Worm (Caenorhabditis elegans) whole organism, L4 larva: ENCODE data around the gene aly-2.

Experiments used
- D1046.2 ChIP-seq: fragments of 200-800 bp; sonication (Bioruptor generic); IDR thresholded peaks from 2 replicates; pipeline ENCODE4 v1.3.6; 2022; ENCODE audit warnings: missing genetic modification characterization, missing compliant biosample characterization
- F26F4.8 ChIP-seq: fragments of 200-800 bp; sonication (Bioruptor generic); conservative IDR thresholded peaks from 2 replicates; pipeline ENCODE4 v1.3.6; 2022; ENCODE audit warnings: missing genetic modification characterization, missing compliant biosample characterization
- F37D6.2 ChIP-seq: sonication (generic microtip); optimal IDR thresholded peaks from 2 replicates; lab custom pipeline; 2016; ENCODE audit warnings: mild to moderate bottlenecking, missing genetic modification characterization, missing compliant biosample characterization
- T26A8.4 ChIP-seq: fragments of 200-800 bp; sonication (Bioruptor generic); IDR thresholded peaks from 2 replicates; pipeline ENCODE4 v1.3.6; 2022; ENCODE audit warnings: missing genetic modification characterization, missing compliant biosample characterization
- Y75B8A.6 ChIP-seq: fragments of 200-800 bp; sonication (Bioruptor generic); IDR thresholded peaks from 2 replicates; pipeline ENCODE4 v1.3.6; 2022; ENCODE audit warnings: missing genetic modification reagents, missing genetic modification characterization, missing compliant biosample characterization
- aha-1 ChIP-seq: fragments of 150-350 bp; peaks from one replicate; lab custom pipeline; 2014; ENCODE audit warnings: missing biosample characterization, missing genetic modification characterization
- aly-2 ChIP-seq: sonication (generic microtip); optimal IDR thresholded peaks from 2 replicates; lab custom pipeline; 2018; ENCODE audit warnings: missing biosample characterization, missing genetic modification characterization
- attf-4 ChIP-seq: sonication (generic microtip); optimal IDR thresholded peaks from 3 replicates; lab custom pipeline; 2017; ENCODE audit warnings: missing biosample characterization, missing genetic modification characterization
- ceh-20 ChIP-seq: fragments of 200-800 bp; sonication (Bioruptor generic); IDR thresholded peaks from 2 replicates; pipeline ENCODE4 v1.3.6; 2022; ENCODE audit warnings: missing genetic modification reagents, missing genetic modification characterization, missing compliant biosample characterization
- ceh-32 ChIP-seq: sonication (generic microtip); optimal IDR thresholded peaks from 2 replicates; lab custom pipeline; 2016; ENCODE audit warnings: mild to moderate bottlenecking, missing genetic modification characterization, missing compliant biosample characterization; ENCODE audit not compliant: poor library complexity
- ceh-44 ChIP-seq: fragments of 200-800 bp; sonication (Bioruptor generic); IDR thresholded peaks from 2 replicates; pipeline ENCODE4 v1.3.6; 2022; ENCODE audit warnings: missing genetic modification reagents, missing genetic modification characterization, missing compliant biosample characterization
- ceh-82 ChIP-seq: sonication (generic microtip); optimal IDR thresholded peaks from 2 replicates; lab custom pipeline; 2017; ENCODE audit warnings: missing biosample characterization, missing genetic modification characterization
- ces-1 ChIP-seq: fragments of 150-350 bp; sonication (generic microtip); optimal IDR thresholded peaks from 4 replicates; lab custom pipeline; 2014; ENCODE audit warnings: missing biosample characterization, missing genetic modification reagents, missing genetic modification characterization
- daf-16 ChIP-seq, 3 experiments: sonication (generic microtip); optimal IDR thresholded peaks; 2 replicates each; lab custom pipeline; 2016 to 2017; ENCODE audit warnings: missing genetic modification characterization in 3 of 3, missing genetic modification reagents in 3 of 3, mild to moderate bottlenecking in 2 of 3, missing compliant biosample characterization in 2 of 3, missing biosample characterization in 1 of 3, moderate library complexity in 1 of 3
- daf-19 ChIP-seq: fragments of 200-800 bp; sonication (Bioruptor generic); conservative IDR thresholded peaks from 2 replicates; pipeline ENCODE4 v1.3.6; 2022; ENCODE audit warnings: missing genetic modification characterization, missing compliant biosample characterization
- dmd-6 ChIP-seq: fragments of 200-800 bp; sonication (Bioruptor generic); IDR thresholded peaks from 2 replicates; pipeline ENCODE4 v1.3.6; 2022; ENCODE audit warnings: missing genetic modification reagents, missing genetic modification characterization, missing compliant biosample characterization
- dmd-8 ChIP-seq: fragments of 200-800 bp; sonication (Bioruptor generic); IDR thresholded peaks from 2 replicates; pipeline ENCODE4 v1.3.6; 2022; ENCODE audit warnings: missing genetic modification characterization, missing compliant biosample characterization
- fkh-10 ChIP-seq: fragments of 150-350 bp; optimal IDR thresholded peaks from 2 replicates; lab custom pipeline; 2014; ENCODE audit warnings: missing biosample characterization, missing genetic modification reagents, missing genetic modification characterization
- fos-1 ChIP-seq: fragments of 150-350 bp; optimal IDR thresholded peaks from 2 replicates; lab custom pipeline; 2014; ENCODE audit warnings: missing biosample characterization, missing genetic modification characterization
- gei-8 ChIP-seq: fragments of 200-800 bp; sonication (Bioruptor generic); optimal IDR thresholded peaks from 2 replicates; lab custom pipeline; 2018; ENCODE audit warnings: mild to moderate bottlenecking, missing genetic modification characterization, missing compliant biosample characterization
- hlh-11 ChIP-seq: fragments of 200-800 bp; sonication (Bioruptor generic); optimal IDR thresholded peaks from 2 replicates; lab custom pipeline; 2018; ENCODE audit warnings: mild to moderate bottlenecking, missing genetic modification characterization, missing compliant biosample characterization
- hmg-1.1 ChIP-seq: fragments of 200-800 bp; sonication (Bioruptor generic); IDR thresholded peaks from 2 replicates; pipeline ENCODE4 v1.3.6; 2022; ENCODE audit warnings: missing genetic modification reagents, missing genetic modification characterization, missing compliant biosample characterization
- lin-39 ChIP-seq: fragments of 150-350 bp; optimal IDR thresholded peaks from 2 replicates; lab custom pipeline; 2014; ENCODE audit warnings: missing biosample characterization, missing genetic modification reagents, missing genetic modification characterization
- lsy-2 ChIP-seq, 2 experiments: fragments of 150-350 bp in 1 of 2; sonication (generic microtip) in 1 of 2; optimal IDR thresholded peaks; 2 replicates each; lab custom pipeline; 2014 to 2017; ENCODE audit warnings: missing biosample characterization in 2 of 2, missing genetic modification characterization in 2 of 2
- madf-5 ChIP-seq, 2 experiments: fragments of 200-800 bp; sonication (Bioruptor generic); IDR thresholded peaks; 2 replicates each; pipeline ENCODE4 v1.3.6; 2022; ENCODE audit warnings: missing compliant biosample characterization in 2 of 2, missing genetic modification characterization in 2 of 2
- mep-1 ChIP-seq: fragments of 150-350 bp; sonication (generic microtip); optimal IDR thresholded peaks from 3 replicates; lab custom pipeline; 2014; ENCODE audit warnings: missing biosample characterization, missing genetic modification characterization
- nhr-237 ChIP-seq: sonication (generic microtip); optimal IDR thresholded peaks from 2 replicates; lab custom pipeline; 2017; ENCODE audit warnings: missing biosample characterization, missing genetic modification characterization
- nhr-28 ChIP-seq: fragments of 150-350 bp; optimal IDR thresholded peaks from 2 replicates; lab custom pipeline; 2014; ENCODE audit warnings: missing biosample characterization, missing genetic modification characterization
- nhr-41 ChIP-seq: fragments of 200-800 bp; sonication (Bioruptor generic); IDR thresholded peaks from 2 replicates; pipeline ENCODE4 v1.3.6; 2022; ENCODE audit warnings: missing genetic modification reagents, missing genetic modification characterization, missing compliant biosample characterization
- nhr-77 ChIP-seq: fragments of 150-350 bp; optimal IDR thresholded peaks from 2 replicates; lab custom pipeline; 2014; ENCODE audit warnings: missing biosample characterization, missing genetic modification characterization
- pha-4 ChIP-seq, 2 experiments: fragments of 150-350 bp in 1 of 2; fragments of 200-800 bp in 1 of 2; sonication (Bioruptor generic) in 1 of 2; IDR thresholded peaks in 1 of 2; optimal IDR thresholded peaks in 1 of 2; 2 replicates each; pipeline versions ENCODE4 v1.3.6 to Lab custom; 2014 to 2022; ENCODE audit warnings: missing genetic modification characterization in 2 of 2, missing genetic modification reagents in 2 of 2, missing biosample characterization in 1 of 2, missing compliant biosample characterization in 1 of 2
- php-3 ChIP-seq: fragments of 200-800 bp; sonication (Bioruptor generic); IDR thresholded peaks from 2 replicates; pipeline ENCODE4 v1.3.6; 2022; ENCODE audit warnings: missing genetic modification reagents, missing genetic modification characterization, missing compliant biosample characterization
- pqm-1 ChIP-seq: sonication (generic microtip); optimal IDR thresholded peaks from 2 replicates; lab custom pipeline; 2017; ENCODE audit warnings: missing biosample characterization, missing genetic modification characterization
- saeg-2 ChIP-seq: fragments of 200-800 bp; sonication (Bioruptor generic); IDR thresholded peaks from 2 replicates; pipeline ENCODE4 v1.3.6; 2022; ENCODE audit warnings: missing genetic modification reagents, missing genetic modification characterization, missing compliant biosample characterization
- spr-1 ChIP-seq: sonication (generic microtip); optimal IDR thresholded peaks from 2 replicates; lab custom pipeline; 2016; ENCODE audit warnings: mild to moderate bottlenecking, missing genetic modification characterization, missing compliant biosample characterization
- spr-3 ChIP-seq: fragments of 200-800 bp; sonication (Bioruptor generic); optimal IDR thresholded peaks from 2 replicates; lab custom pipeline; 2018; ENCODE audit warnings: mild to moderate bottlenecking, missing genetic modification characterization, missing compliant biosample characterization
- tag-97 ChIP-seq: fragments of 200-800 bp; sonication (Bioruptor generic); IDR thresholded peaks from 2 replicates; pipeline ENCODE4 v1.3.6; 2022; ENCODE audit warnings: missing genetic modification characterization, missing compliant biosample characterization
- tra-1 ChIP-seq: fragments of 200-800 bp; sonication (Bioruptor generic); IDR thresholded peaks from 2 replicates; pipeline ENCODE4 v1.3.6; 2022; ENCODE audit warnings: missing genetic modification reagents, missing genetic modification characterization, missing compliant biosample characterization
- zip-11 ChIP-seq: fragments of 200-800 bp; sonication (Bioruptor generic); IDR thresholded peaks from 2 replicates; pipeline ENCODE4 v1.3.6; 2022; ENCODE audit warnings: missing genetic modification characterization, missing compliant biosample characterization
- zip-2 ChIP-seq: fragments of 150-350 bp; optimal IDR thresholded peaks from 2 replicates; lab custom pipeline; 2014; ENCODE audit warnings: missing biosample characterization, missing genetic modification characterization
- ztf-11 ChIP-seq: fragments of 150-350 bp; optimal IDR thresholded peaks from 2 replicates; lab custom pipeline; 2014; ENCODE audit warnings: missing biosample characterization, missing genetic modification characterization
- ztf-7 ChIP-seq: fragments of 150-350 bp; optimal IDR thresholded peaks from 2 replicates; lab custom pipeline; 2014; ENCODE audit warnings: missing biosample characterization, missing genetic modification characterization

aly-2 gene

ce11 chrIV:9150175-9150574 is 2.9 kb downstream of the aly-2 start, which contains the start of gene F23B2.7:
Gene F23B2.7, plus strand, starts transcription at chrIV:9150475.
- no peak for TF ChIP-seq gei-8 (GFP tag; lab: Kevin White, UChicago)
- no peak for TF ChIP-seq nhr-28 (tag; lab: Kevin White, UChicago)
- no peak for TF ChIP-seq daf-19 (GFP tag; lab: Robert Waterston, UW)
- TF ChIP-seq tag-97 (GFP tag; lab: Robert Waterston, UW) = no peak
- TF ChIP-seq tra-1 (GFP tag; lab: Robert Waterston, UW) = no peak
- TF ChIP-seq Y75B8A.6 (GFP tag; lab: Robert Waterston, UW) = no peak
- no peak for TF ChIP-seq F37D6.2
- TF ChIP-seq madf-5 (GFP tag; IDR thresholded peaks at IDR 0.05; lab: Robert Waterston, UW) = no peak
- TF ChIP-seq fos-1 (tag; lab: Kevin White, UChicago) = no peak
- no peak for TF ChIP-seq zip-2 (tag; lab: Kevin White, UChicago)
- no peak for TF ChIP-seq spr-3 (GFP tag; lab: Kevin White, UChicago)
- TF ChIP-seq zip-11 = no peak
- no peak for TF ChIP-seq saeg-2 (GFP tag; lab: Robert Waterston, UW)
- TF ChIP-seq, all 104 proteins: peak for 0

- TF ChIP-seq ceh-20 (GFP tag; lab: Robert Waterston, UW) (no peak), nhr-41 (GFP tag; lab: Robert Waterston, UW) (no peak)
- TF ChIP-seq, all 104 proteins: peak for 0
These were observed 7.0 kb downstream of the aly-2 start, which contains the start of gene F23B2.10 for ce11 chrIV:9154263-9154662. Gene F23B2.10, minus strand, starts transcription at chrIV:9154363.

- peak; percentile 90 for TF ChIP-seq pqm-1 (tag; lab: Kevin White, UChicago)
- no peak for TF ChIP-seq daf-16 (GFP tag; optimal IDR thresholded peaks at IDR 0.05; lab: Kevin White, UChicago)
- TF ChIP-seq daf-16 (tag; optimal IDR thresholded peaks at IDR 0.05; lab: Kevin White, UChicago) = peak; percentile 65
- TF ChIP-seq nhr-28 (tag; lab: Kevin White, UChicago) = peak; percentile 74
- peak; percentile 81 for TF ChIP-seq dmd-6 (GFP tag; lab: Robert Waterston, UW)
- peak; percentile 92 for TF ChIP-seq aha-1 (tag; lab: Kevin White, UChicago)
- TF ChIP-seq hlh-11 = peak; percentile 47
- peak; percentile 48; the same call in 1 of the 2 replicates for TF ChIP-seq php-3 (GFP tag; lab: Robert Waterston, UW)
- no peak for TF ChIP-seq dmd-8 (GFP tag; lab: Robert Waterston, UW)
- TF ChIP-seq aly-2 (tag; lab: Kevin White, UChicago) = no peak
- TF ChIP-seq nhr-77 = peak; percentile 30
These were observed 11.9 kb downstream of the aly-2 start, which contains the start of gene pcp-3 for ce11 chrIV:9158969-9159800. Gene pcp-3, minus strand, starts transcription at chrIV:9159019.

ce11 chrIV:9159863-9160262 is 12.6 kb downstream of the aly-2 start:
- no peak for TF ChIP-seq ces-1 (GFP tag; lab: Kevin White, UChicago)
- peak; percentile 79 for TF ChIP-seq hlh-11
- no peak for TF ChIP-seq lsy-2 (tag; optimal IDR thresholded peaks at IDR 0.05; lab: Kevin White, UChicago)
- TF ChIP-seq F26F4.8 (GFP tag; lab: Robert Waterston, UW) = no peak
- no peak for TF ChIP-seq pha-4 (GFP tag; IDR thresholded peaks at IDR 0.05; lab: Robert Waterston, UW)
- TF ChIP-seq pha-4 (tag; optimal IDR thresholded peaks at IDR 0.05; lab: Kevin White, UChicago) = no peak
- TF ChIP-seq saeg-2 (GFP tag; lab: Robert Waterston, UW) = no peak
- TF ChIP-seq nhr-41 (GFP tag; lab: Robert Waterston, UW) = no peak
- TF ChIP-seq nhr-237 = no peak
- TF ChIP-seq ceh-82 (tag; lab: Kevin White, UChicago) = no peak
- TF ChIP-seq lin-39 (tag; lab: Kevin White, UChicago) = no peak
- no peak for TF ChIP-seq aly-2 (tag; lab: Kevin White, UChicago)
- TF ChIP-seq tra-1 (GFP tag; lab: Robert Waterston, UW) = peak; percentile 54; the same call in 1 of the 2 replicates
- TF ChIP-seq hmg-1.1 (GFP tag; lab: Robert Waterston, UW) = no peak
- no peak for TF ChIP-seq gei-8 (GFP tag; lab: Kevin White, UChicago)
- no peak for TF ChIP-seq D1046.2 (GFP tag; lab: Robert Waterston, UW)
- TF ChIP-seq nhr-28 (tag; lab: Kevin White, UChicago) = peak; percentile 79
- no peak for TF ChIP-seq ztf-11 (tag; lab: Kevin White, UChicago)
- no peak for TF ChIP-seq ceh-32
- no peak for TF ChIP-seq spr-3 (GFP tag; lab: Kevin White, UChicago)
- TF ChIP-seq ztf-7 (tag; lab: Kevin White, UChicago) = no peak
- TF ChIP-seq T26A8.4 (GFP tag; lab: Robert Waterston, UW) = no peak
- TF ChIP-seq spr-1 (tag; lab: Kevin White, UChicago) = no peak
- peak; percentile 96 for TF ChIP-seq dmd-6 (GFP tag; lab: Robert Waterston, UW)
- no peak for TF ChIP-seq mep-1 (tag; lab: Kevin White, UChicago)
- TF ChIP-seq fos-1 (tag; lab: Kevin White, UChicago) = no peak
- no peak for TF ChIP-seq attf-4 (tag; lab: Kevin White, UChicago)
- no peak for TF ChIP-seq ceh-44
- no peak for TF ChIP-seq zip-2 (tag; lab: Kevin White, UChicago)
- no peak for TF ChIP-seq fkh-10 (GFP tag; lab: Kevin White, UChicago)
